Fruit fly (Drosophila melanogaster): Measurements from ENCODE around the gene Phyhd1.
A peak's percentile ranks its signal among the peaks of the same experiment; 100 is the strongest.

Phyhd1 gene

dm6 chr3R:10636028-10636427, 44.7 kb downstream of the Phyhd1 start (continued):
- no peak for TF ChIP-seq Sox15 (GFP tag; optimal IDR thresholded peaks at IDR 0.05)
- no peak for TF ChIP-seq Hr4 (GFP tag; optimal IDR thresholded peaks at IDR 0.05)
- peak; percentile 40 for TF ChIP-seq Eip78C (GFP tag)
- no peak for TF ChIP-seq CG6854 (GFP tag; optimal IDR thresholded peaks at IDR 0.05)
- no peak for TF ChIP-seq Eip75B (GFP tag; optimal IDR thresholded peaks at IDR 0.05)
- TF ChIP-seq Eip93F (GFP tag; optimal IDR thresholded peaks at IDR 0.05): no peak
- TF ChIP-seq svp (GFP tag): peak; percentile 43
- TF ChIP-seq CG1621 (tag; optimal IDR thresholded peaks at IDR 0.05): no peak
- TF ChIP-seq CG3919 (GFP tag; optimal IDR thresholded peaks at IDR 0.05): peak; percentile 33

dm6 chr3R:10633855-10634254, 46.9 kb downstream of the Phyhd1 start:
- TF ChIP-seq Smox (GFP tag; optimal IDR thresholded peaks at IDR 0.05) (peak; percentile 68), CG3032 (tag; optimal IDR thresholded peaks at IDR 0.05) (peak; percentile 56), ss (GFP tag; optimal IDR thresholded peaks at IDR 0.05) (peak; percentile 63 to 69), CG7368 (GFP tag; optimal IDR thresholded peaks at IDR 0.05) (peak; percentile 65), dac (GFP tag; optimal IDR thresholded peaks at IDR 0.05) (peak; percentile 61), fd85E (GFP tag; optimal IDR thresholded peaks at IDR 0.05) (no peak), eg (GFP tag; IDR thresholded peaks at IDR 0.05) (peak; percentile 84), CG8632 (GFP tag; optimal IDR thresholded peaks at IDR 0.05) (peak; percentile 14), CG15336 (GFP tag; IDR thresholded peaks at IDR 0.05) (peak; percentile 79), fkh (GFP tag; optimal IDR thresholded peaks at IDR 0.05) (no peak), CG6854 (GFP tag; optimal IDR thresholded peaks at IDR 0.05) (peak; percentile 50), CG16779 (tag; optimal IDR thresholded peaks at IDR 0.05) (peak; percentile 13), cyc (GFP tag; optimal IDR thresholded peaks at IDR 0.05) (peak; percentile 66), CG6808 (GFP tag; optimal IDR thresholded peaks at IDR 0.05) (peak; percentile 74), Lpt (GFP tag; optimal IDR thresholded peaks at IDR 0.05) (peak; percentile 54), Ets21C (GFP tag; optimal IDR thresholded peaks at IDR 0.05) (peak; percentile 33), OdsH (GFP tag; optimal IDR thresholded peaks at IDR 0.05) (peak; percentile 62), Gug (GFP tag; IDR thresholded peaks at IDR 0.05) (peak; percentile 72), CG10631 (GFP tag; optimal IDR thresholded peaks at IDR 0.05) (peak; percentile 59), dsx (GFP tag; optimal IDR thresholded peaks at IDR 0.05; ENCODE audit: poor library complexity, severe bottlenecking) (peak; percentile 70), Met (GFP tag; optimal IDR thresholded peaks at IDR 0.05) (peak; percentile 79), fd59A (GFP tag; optimal IDR thresholded peaks at IDR 0.05) (peak; percentile 35), Ets96B (tag; optimal IDR thresholded peaks at IDR 0.05) (peak; percentile 56), Blimp-1 (GFP tag; optimal IDR thresholded peaks at IDR 0.05) (peak; percentile 38), CG8319 (GFP tag; optimal IDR thresholded peaks at IDR 0.05) (peak; percentile 6), CG6792 (GFP tag; optimal IDR thresholded peaks at IDR 0.05) (peak; percentile 54), CG31627 (GFP tag; optimal IDR thresholded peaks at IDR 0.05) (peak; percentile 67), CG6163 (GFP tag; IDR thresholded peaks at IDR 0.05) (peak; percentile 83), CG8119 (GFP tag; IDR thresholded peaks at IDR 0.05) (peak; percentile 70), achi (GFP tag; optimal IDR thresholded peaks at IDR 0.05) (peak; percentile 65), Sox15 (GFP tag; optimal IDR thresholded peaks at IDR 0.05) (peak; percentile 16), esn (GFP tag; optimal IDR thresholded peaks at IDR 0.05) (peak; percentile 76), pdm3 (GFP tag; optimal IDR thresholded peaks at IDR 0.05) (peak; percentile 70), lz (GFP tag; optimal IDR thresholded peaks at IDR 0.05) (peak; percentile 71), spab (GFP tag; optimal IDR thresholded peaks at IDR 0.05) (peak; percentile 64), Hr39 (GFP tag; optimal IDR thresholded peaks at IDR 0.05) (peak; percentile 66), Sox14 (GFP tag; optimal IDR thresholded peaks at IDR 0.05) (peak; percentile 74), CG11294 (GFP tag; IDR thresholded peaks at IDR 0.05) (no peak), CG4318 (GFP tag; optimal IDR thresholded peaks at IDR 0.05) (peak; percentile 64), topi (GFP tag; optimal IDR thresholded peaks at IDR 0.05) (peak; percentile 57), Eip93F (GFP tag; optimal IDR thresholded peaks at IDR 0.05) (no peak), CG1621 (tag; optimal IDR thresholded peaks at IDR 0.05) (peak; percentile 58), CG6276 (GFP tag; optimal IDR thresholded peaks at IDR 0.05) (peak; percentile 68), svp (GFP tag) (peak; percentile 84), CG32006 (GFP tag; optimal IDR thresholded peaks at IDR 0.05) (peak; percentile 77), CG3919 (GFP tag; optimal IDR thresholded peaks at IDR 0.05) (peak; percentile 79), net (GFP tag; optimal IDR thresholded peaks at IDR 0.05) (peak; percentile 64)
